Worm (Caenorhabditis elegans): ENCODE results near the gene eco-1.

DNA sequence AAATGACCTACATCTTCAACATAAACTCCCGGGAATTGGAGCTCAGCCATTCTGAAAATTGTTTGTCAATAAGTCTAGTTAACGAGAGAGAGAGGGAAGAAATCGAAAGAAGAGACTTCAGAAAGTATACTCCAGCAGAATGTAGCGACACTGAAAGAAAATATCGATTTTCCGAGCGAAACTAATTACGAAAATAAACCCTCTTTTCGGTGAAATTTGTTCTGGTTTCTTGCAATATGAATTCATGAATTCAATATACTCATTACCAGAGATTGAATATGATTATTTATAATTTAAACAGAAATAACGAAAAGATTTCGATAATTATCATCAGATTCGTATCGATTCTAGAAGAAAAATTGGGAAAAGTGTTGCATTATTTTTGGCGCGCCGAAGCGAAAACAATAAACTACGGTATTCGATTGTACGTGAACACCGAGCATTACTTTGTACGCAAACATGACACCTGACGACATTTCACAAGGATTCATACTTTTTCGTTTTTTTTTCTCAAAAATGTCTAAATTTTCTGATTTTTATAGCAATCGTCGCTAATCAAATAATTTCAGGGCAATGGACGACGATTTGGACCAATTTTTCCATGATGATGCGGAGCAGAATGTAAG is 22.8 kb upstream of the eco-1 start, which contains the start of the genes hmg-4 and T20B12.3:
- TF ChIP-seq flt-1 (GFP tag; IDR thresholded peaks at IDR 0.05): no peak
- no peak for TF ChIP-seq ama-1 (optimal IDR thresholded peaks at IDR 0.05)
- TF ChIP-seq hnd-1 (tag; optimal IDR thresholded peaks at IDR 0.05): no peak
- no peak for TF ChIP-seq tbx-37 (GFP tag; conservative IDR thresholded peaks at IDR 0.05)
- no peak for TF ChIP-seq pes-1 (GFP tag; IDR thresholded peaks at IDR 0.05)
- no peak for TF ChIP-seq ceh-13 (GFP tag; optimal IDR thresholded peaks at IDR 0.05)
- no peak for TF ChIP-seq scrt-1 (GFP tag; IDR thresholded peaks at IDR 0.05)
- no peak for TF ChIP-seq ceh-36 (tag; optimal IDR thresholded peaks at IDR 0.05)
- no peak for TF ChIP-seq ets-7 (tag; optimal IDR thresholded peaks at IDR 0.05)
- no peak for TF ChIP-seq B0310.2 (tag; optimal IDR thresholded peaks at IDR 0.05)
- no peak for TF ChIP-seq tbx-11 (GFP tag; IDR thresholded peaks at IDR 0.05)
- no peak for TF ChIP-seq tra-4 (tag; optimal IDR thresholded peaks at IDR 0.05)
- TF ChIP-seq sea-1 (GFP tag; conservative IDR thresholded peaks at IDR 0.05): no peak
